Worm (Caenorhabditis elegans) whole organism, L3 larva: Measurements from ENCODE around the gene F22F7.7.

Experiments used
- ZK546.5 ChIP-seq: sonication (generic microtip); optimal IDR thresholded peaks from 2 replicates; lab custom pipeline; 2017; ENCODE audit warnings: missing biosample characterization, missing genetic modification characterization
- aly-2 ChIP-seq: fragments of 150-350 bp; optimal IDR thresholded peaks from 2 replicates; lab custom pipeline; 2014; ENCODE audit warnings: missing biosample characterization, missing genetic modification characterization
- ama-1 ChIP-seq: fragments of 150-350 bp; optimal IDR thresholded peaks from 2 replicates; lab custom pipeline; 2018
- egl-27 ChIP-seq: sonication (generic microtip); optimal IDR thresholded peaks from 4 replicates; lab custom pipeline; 2017; ENCODE audit warnings: missing biosample characterization, missing genetic modification reagents, missing genetic modification characterization
- elt-3 ChIP-seq, 3 experiments: fragments of 150-350 bp in 1 of 3; sonication (generic microtip) in 2 of 3; optimal IDR thresholded peaks; 2 replicates in 2 of 3; 4 replicates in 1 of 3; lab custom pipeline; 2014 to 2017; ENCODE audit warnings: missing biosample characterization in 3 of 3, missing genetic modification characterization in 3 of 3
- jun-1 ChIP-seq: fragments of 150-350 bp; optimal IDR thresholded peaks from 2 replicates; lab custom pipeline; 2014; ENCODE audit warnings: missing biosample characterization, missing genetic modification reagents, missing genetic modification characterization
- nhr-23 ChIP-seq: fragments of 150-350 bp; optimal IDR thresholded peaks from 2 replicates; lab custom pipeline; 2014; ENCODE audit warnings: missing biosample characterization, missing genetic modification reagents, missing genetic modification characterization
- skn-1 ChIP-seq: fragments of 150-350 bp; optimal IDR thresholded peaks from 2 replicates; lab custom pipeline; 2014; ENCODE audit warnings: missing biosample characterization, missing genetic modification characterization
- unc-39 ChIP-seq: sonication (generic microtip); optimal IDR thresholded peaks from 4 replicates; lab custom pipeline; 2017; ENCODE audit warnings: missing biosample characterization, missing genetic modification characterization

DNA sequence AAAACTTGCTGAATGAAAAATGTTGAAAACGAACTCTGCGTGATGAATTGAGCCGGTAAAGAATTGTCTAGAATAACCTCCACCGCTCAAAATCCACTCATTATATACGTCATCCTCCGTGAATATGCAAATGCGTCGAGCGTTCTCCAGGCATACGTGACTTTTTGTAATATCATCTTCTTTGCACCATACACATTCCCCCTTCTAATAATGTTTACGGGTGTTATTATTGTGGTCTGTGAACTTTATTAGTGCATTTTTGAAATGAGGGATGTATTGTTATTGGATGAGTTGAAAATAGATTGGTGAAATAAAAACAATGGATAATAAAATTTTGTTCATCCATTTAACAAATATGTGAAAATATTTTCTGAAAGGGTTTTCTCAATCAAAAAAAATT, at the start of gene F22F7.7:
- no peak for TF ChIP-seq unc-39 (tag; lab: Kevin White, UChicago)
- TF ChIP-seq nhr-23 (tag; lab: Kevin White, UChicago) = no peak
- no peak for TF ChIP-seq ama-1 (lab: Kevin White, UChicago)
- TF ChIP-seq skn-1 (tag; lab: Kevin White, UChicago) = no peak
- TF ChIP-seq jun-1 (tag; lab: Kevin White, UChicago) = no peak
- TF ChIP-seq aly-2 = no peak
- TF ChIP-seq ZK546.5 (tag; lab: Kevin White, UChicago) = no peak
- no peak for TF ChIP-seq elt-3 (tag; optimal IDR thresholded peaks at IDR 0.05; lab: Kevin White, UChicago)
- TF ChIP-seq egl-27 = no peak
